Fruit fly (Drosophila melanogaster) whole organism, embryonic: ENCODE data around the gene Scm.

Experiments used
- CG11723 ChIP-seq: fragments of 200-800 bp; sonication (Bioruptor generic); optimal IDR thresholded peaks from 2 replicates; lab custom pipeline; 2017; ENCODE audit warnings: missing biosample characterization, mild to moderate bottlenecking, missing genetic modification characterization
- CG17186 ChIP-seq: fragments of 200-800 bp; sonication (Bioruptor generic); optimal IDR thresholded peaks from 3 replicates; lab custom pipeline; 2017; ENCODE audit warnings: missing biosample characterization, missing genetic modification reagents, missing genetic modification characterization
- CG3847 ChIP-seq: fragments of 200-800 bp; sonication (Bioruptor generic); IDR thresholded peaks from 2 replicates; pipeline ENCODE4 v1.3.6; 2022; ENCODE audit warnings: missing biosample characterization, missing genetic modification characterization
- CG6854 ChIP-seq: fragments of 200-800 bp; sonication (Bioruptor generic); optimal IDR thresholded peaks from 3 replicates; lab custom pipeline; 2017; ENCODE audit warnings: missing biosample characterization, mild to moderate bottlenecking, missing genetic modification characterization
- CG8388 ChIP-seq: fragments of 200-800 bp; sonication (Bioruptor generic); optimal IDR thresholded peaks from 2 replicates; lab custom pipeline; 2019; ENCODE audit warnings: missing biosample characterization, mild to moderate bottlenecking, missing genetic modification characterization, moderate library complexity
- CkIIα-i1 ChIP-seq: fragments of 200-800 bp; sonication (Bioruptor generic); IDR thresholded peaks from 2 replicates; pipeline ENCODE4 v1.3.6; 2022; ENCODE audit warnings: missing biosample characterization, missing genetic modification characterization
- HmgZ ChIP-seq: fragments of 200-800 bp; sonication (Bioruptor generic); optimal IDR thresholded peaks from 2 replicates; lab custom pipeline; 2018; ENCODE audit warnings: missing biosample characterization, mild to moderate bottlenecking, missing genetic modification characterization
- otp ChIP-seq: fragments of 200-800 bp; sonication (Bioruptor generic); IDR thresholded peaks from 3 replicates; pipeline ENCODE4, ENCODE4 v1.3.6; 2022; ENCODE audit warnings: missing biosample characterization, missing genetic modification characterization
- pan ChIP-seq, 4 experiments: fragments of >200 bp in 3 of 4; fragments of 200-800 bp in 1 of 4; sonication (Bioruptor generic) in 1 of 4; optimal IDR thresholded peaks in 3 of 4; IDR thresholded peaks in 1 of 4; 2 replicates each; pipeline versions ENCODE4 v1.3.6 to Lab custom; 2017 to 2022; ENCODE audit warnings: missing biosample characterization in 2 of 4, missing genetic modification characterization in 2 of 4, mixed read lengths in 1 of 4
- prd ChIP-seq, 3 experiments: fragments of >200 bp in 2 of 3; fragments of 200-800 bp in 1 of 3; sonication (Bioruptor generic) in 1 of 3; optimal IDR thresholded peaks in 2 of 3; IDR thresholded peaks in 1 of 3; 2 replicates in 2 of 3; 3 replicates in 1 of 3; pipeline versions ENCODE4 v1.3.6 to Lab custom; 2017 to 2022; ENCODE audit warnings: missing biosample characterization in 1 of 3, missing genetic modification characterization in 1 of 3
- sens ChIP-seq: fragments of 200-800 bp; sonication (Bioruptor generic); peaks from one replicate; lab custom pipeline; 2016; ENCODE audit warnings: missing biosample characterization, missing genetic modification characterization
- so ChIP-seq: fragments of 200-800 bp; sonication (Bioruptor generic); IDR thresholded peaks from 3 replicates; pipeline ENCODE4 v1.3.6; 2022; ENCODE audit warnings: missing biosample characterization, missing genetic modification characterization
- stwl ChIP-seq: fragments of 200-800 bp; sonication (Bioruptor generic); optimal IDR thresholded peaks from 3 replicates; lab custom pipeline; 2018; ENCODE audit warnings: missing biosample characterization, mild to moderate bottlenecking, missing genetic modification characterization, moderate library complexity
- ttk ChIP-seq: fragments of 200-800 bp; sonication (Bioruptor generic); IDR thresholded peaks from 2 replicates; pipeline ENCODE4 v2.1.2; 2022; ENCODE audit warnings: missing biosample characterization, missing genetic modification characterization

DNA sequence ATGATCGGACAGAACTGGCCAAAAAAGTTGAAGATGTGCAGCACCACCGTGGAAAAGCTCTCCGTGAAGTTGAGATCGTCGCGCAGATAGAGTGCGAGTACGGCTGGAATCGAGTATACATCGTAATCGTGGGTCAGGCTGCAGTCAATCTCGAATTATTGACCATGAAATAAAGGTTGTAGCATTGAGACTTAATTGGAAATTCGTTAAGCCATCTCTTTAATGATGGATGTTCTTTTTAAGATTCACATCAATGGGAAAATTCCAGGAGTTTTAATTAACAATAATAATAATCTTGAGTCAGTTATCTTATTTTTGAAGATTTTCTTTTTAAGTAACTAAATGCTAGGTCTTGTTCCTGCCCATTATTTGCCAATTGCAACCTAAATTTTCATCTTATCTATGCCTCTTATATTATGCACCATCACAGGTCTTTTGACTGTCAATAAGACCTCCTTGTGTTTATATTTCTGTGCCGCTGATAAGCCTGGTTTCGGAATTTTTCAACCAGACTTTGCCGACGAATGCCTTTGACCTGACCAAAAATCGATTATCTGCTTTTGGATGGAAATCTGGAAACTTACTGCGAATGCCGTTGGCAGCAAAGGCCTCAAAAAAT is 45.8 kb upstream of the Scm start:
- TF ChIP-seq CG8388 = no peak
- no peak for TF ChIP-seq otp (GFP tag; lab: Robert Waterston, UW)
- no peak for TF ChIP-seq pan (optimal IDR thresholded peaks at IDR 0.05; lab: Kevin White, UChicago)
- TF ChIP-seq pan (GFP tag; optimal IDR thresholded peaks at IDR 0.05 in 1 of 2, IDR thresholded peaks at IDR 0.05 in 1 of 2) = no peak
- TF ChIP-seq so (GFP tag; lab: Robert Waterston, UW) = no peak
- no peak for TF ChIP-seq CG17186
- no peak for TF ChIP-seq CG6854 (GFP tag; lab: Kevin White, UChicago)
- TF ChIP-seq CG3847 (GFP tag; lab: Robert Waterston, UW) = no peak
- TF ChIP-seq HmgZ = no peak
- no peak for TF ChIP-seq stwl (tag; lab: Kevin White, UChicago)
- TF ChIP-seq prd (optimal IDR thresholded peaks at IDR 0.05; lab: Kevin White, UChicago) = no peak
- TF ChIP-seq prd (GFP tag; IDR thresholded peaks at IDR 0.05; lab: Robert Waterston, UW) = no peak
- no peak for TF ChIP-seq sens (GFP tag; lab: Kevin White, UChicago)
- no peak for TF ChIP-seq ttk (GFP tag; lab: Robert Waterston, UW)
- no peak for TF ChIP-seq CG11723 (GFP tag; lab: Kevin White, UChicago)
- TF ChIP-seq CkIIα-i1 (GFP tag; lab: Robert Waterston, UW) = no peak
